Fruit fly (Drosophila melanogaster) whole organism, larva: ENCODE data around the gene CG17806.
"Not testable (repeated sequence)": the region's sequence is repeated elsewhere in the genome, so short reads cannot be mapped to it uniquely, and the experiment has no call there.

Source experiments
- noc ChIP-seq: fragments of 200-800 bp; sonication (Bioruptor generic); optimal IDR thresholded peaks from 3 replicates; lab custom pipeline; 2019; ENCODE audit warnings: missing biosample characterization, mild to moderate bottlenecking, missing genetic modification characterization, moderate library complexity

Gene CG17806

dm6 chr3R:17801264-17801663 is 1.8 kb downstream of the CG17806 start, which contains the start of gene CG17803:
CG17803 (minus strand) TSS chr3R:17801512.
- TF ChIP-seq noc (tag; lab: Kevin White, UChicago) = no peak

dm6 chr3R:17798211-17798737 is 4.8 kb downstream of the CG17806 start, which contains the start of gene CG7379:
CG7379 (minus strand) TSS chr3R:17798304.
- peak; percentile 85 for TF ChIP-seq noc (tag; lab: Kevin White, UChicago)

dm6 chr3R:17795561-17796170 is 7.4 kb downstream of the CG17806 start:
- TF ChIP-seq noc (tag; lab: Kevin White, UChicago) = no peak

- TF ChIP-seq noc (tag; lab: Kevin White, UChicago) = no peak
These were observed 8.0 kb downstream of the CG17806 start, which contains the start of gene pasi1 for dm6 chr3R:17795075-17795420. pasi1 (plus strand) TSS chr3R:17795075.

- peak; percentile 21 for TF ChIP-seq noc (tag; lab: Kevin White, UChicago)
These were observed 8.6 kb downstream of the CG17806 start, which contains the start of gene CG43102 for dm6 chr3R:17794335-17795074. CG43102 (minus strand) TSS chr3R:17794490.

- no peak for TF ChIP-seq noc (tag; lab: Kevin White, UChicago)
These were observed 9.8 kb downstream of the CG17806 start for dm6 chr3R:17793287-17793686.

- TF ChIP-seq noc (tag; lab: Kevin White, UChicago) = no peak
These were observed 13.1 kb downstream of the CG17806 start for dm6 chr3R:17789937-17790336.

dm6 chr3R:17787780-17788179 is 15.3 kb downstream of the CG17806 start:
- no peak for TF ChIP-seq noc (tag; lab: Kevin White, UChicago)

dm6 chr3R:17784189-17784588 is 18.9 kb downstream of the CG17806 start:
- no peak for TF ChIP-seq noc (tag; lab: Kevin White, UChicago)

dm6 chr3R:17783144-17783543 is 19.9 kb downstream of the CG17806 start:
- no peak for TF ChIP-seq noc (tag; lab: Kevin White, UChicago)

dm6 chr3R:17781371-17781770 is 21.7 kb downstream of the CG17806 start:
- TF ChIP-seq noc (tag; lab: Kevin White, UChicago) = peak; percentile 73

- no peak for TF ChIP-seq noc (tag; lab: Kevin White, UChicago)
These were observed 26.1 kb downstream of the CG17806 start for dm6 chr3R:17776952-17777407.

dm6 chr3R:17776104-17776589 is 26.9 kb downstream of the CG17806 start:
- TF ChIP-seq noc (tag; lab: Kevin White, UChicago) = no peak

- TF ChIP-seq noc (tag; lab: Kevin White, UChicago) = no peak
These were observed 28.5 kb downstream of the CG17806 start for dm6 chr3R:17774538-17774937.

dm6 chr3R:17773893-17774292 is 29.2 kb downstream of the CG17806 start:
- TF ChIP-seq noc (tag; lab: Kevin White, UChicago) = no peak

- TF ChIP-seq noc (tag; lab: Kevin White, UChicago) = not testable (repeated sequence)
These were observed 40.0 kb downstream of the CG17806 start, which contains the start of gene TyrR for dm6 chr3R:17763088-17763487. TyrR (minus strand) TSS chr3R:17763188.
